Fruit fly (Drosophila melanogaster): ENCODE results near the gene CG8188.

- TF ChIP-seq CG8478 (optimal IDR thresholded peaks at IDR 0.05) (no peak), CTCF (optimal IDR thresholded peaks at IDR 0.05) (no peak)
Measured at dm6 chrX:17738989-17739388, 36.2 kb upstream of the CG8188 start.

Measured in S2 (cell line).